Worm (Caenorhabditis elegans): ENCODE measurements around the gene F44E5.4.

- TF ChIP-seq him-1 (tag; optimal IDR thresholded peaks at IDR 0.05) = no peak
- TF ChIP-seq dao-5 (tag; optimal IDR thresholded peaks at IDR 0.05) = no peak
Observed at ce11 chrII:11782493-11782892, 23.4 kb upstream of the F44E5.4 start, which contains the start of gene F43G6.16.

All from whole organism, L4/young adult.